Worm (Caenorhabditis elegans): ENCODE measurements around the gene ZK673.1.

ce11 chrII:10446300-10446699 lies 3.4 kb downstream of the ZK673.1 start:
- TF ChIP-seq tra-4 (tag; optimal IDR thresholded peaks at IDR 0.05) (no peak), F13C5.2 (tag; optimal IDR thresholded peaks at IDR 0.05) (no peak), ama-1 (optimal IDR thresholded peaks at IDR 0.05) (no peak), aly-1 (tag; optimal IDR thresholded peaks at IDR 0.05) (no peak), B0310.2 (tag; optimal IDR thresholded peaks at IDR 0.05) (no peak), sea-1 (GFP tag; conservative IDR thresholded peaks at IDR 0.05) (no peak), tbx-37 (GFP tag; conservative IDR thresholded peaks at IDR 0.05) (no peak), pes-1 (GFP tag; IDR thresholded peaks at IDR 0.05) (no peak), hmg-4 (GFP tag; optimal IDR thresholded peaks at IDR 0.05) (no peak), hnd-1 (tag; optimal IDR thresholded peaks at IDR 0.05) (no peak), flt-1 (GFP tag; IDR thresholded peaks at IDR 0.05) (no peak)

All from whole organism, early embryonic.